Fruit fly (Drosophila melanogaster): ENCODE results near the gene pnr.

The pnr gene

dm6 chr3R:16080942-16081589 lies 55.2 kb downstream of the pnr start, which contains the start of gene CG32855:
Gene CG32855 (minus strand): TSS chr3R:16080992.
- no peak for TF ChIP-seq CG8478 (optimal IDR thresholded peaks at IDR 0.05)
- no peak for TF ChIP-seq EcR (GFP tag; optimal IDR thresholded peaks at IDR 0.05)

- TF ChIP-seq EcR (GFP tag; optimal IDR thresholded peaks at IDR 0.05) (no peak), usp (GFP tag; optimal IDR thresholded peaks at IDR 0.05) (no peak), CG8478 (optimal IDR thresholded peaks at IDR 0.05) (no peak), pan (optimal IDR thresholded peaks at IDR 0.05) (no peak), psq (optimal IDR thresholded peaks at IDR 0.05) (no peak), Dll (optimal IDR thresholded peaks at IDR 0.05) (no peak)
Measured at dm6 chr3R:16082384-16082783, 56.5 kb downstream of the pnr start.

dm6 chr3R:16083578-16083977 lies 57.7 kb downstream of the pnr start, which contains the start of gene sxe2:
Gene sxe2 (plus strand): TSS chr3R:16083878.
- TF ChIP-seq CG8478 (optimal IDR thresholded peaks at IDR 0.05) (no peak), Dll (optimal IDR thresholded peaks at IDR 0.05) (no peak), psq (optimal IDR thresholded peaks at IDR 0.05) (no peak), pan (optimal IDR thresholded peaks at IDR 0.05) (no peak), usp (GFP tag; optimal IDR thresholded peaks at IDR 0.05) (no peak), EcR (GFP tag; optimal IDR thresholded peaks at IDR 0.05) (no peak)

Data from whole organism.